Worm (Caenorhabditis elegans): ENCODE data around the gene C10C6.13.

Gene C10C6.13

DNA sequence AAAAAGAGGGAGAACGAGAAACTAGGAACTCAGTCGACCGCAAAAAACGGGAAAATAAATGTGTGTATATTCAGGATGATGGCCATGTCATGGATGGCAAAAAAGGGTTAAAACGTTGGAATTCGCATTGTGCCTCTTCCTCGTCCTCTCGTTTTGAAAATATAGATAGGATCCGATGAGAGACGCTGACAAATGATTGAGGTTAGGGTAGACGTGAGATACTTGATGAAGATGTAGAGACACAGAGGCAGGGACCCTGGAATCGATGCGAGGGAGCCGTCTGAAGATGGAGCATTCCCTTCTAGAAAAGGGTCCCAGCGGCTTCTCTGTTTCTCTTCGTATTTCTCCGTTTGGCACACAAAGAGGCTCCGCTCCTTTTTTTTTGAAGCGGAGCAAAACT, 25.4 kb upstream of the C10C6.13 start:
- peak; percentile 14 for TF ChIP-seq egl-27 (tag; optimal IDR thresholded peaks at IDR 0.05)
- TF ChIP-seq F13H6.1 (tag; optimal IDR thresholded peaks at IDR 0.05): peak; percentile 12
- no peak for TF ChIP-seq blmp-1 (tag; optimal IDR thresholded peaks at IDR 0.05; ENCODE audit: insufficient read depth)
- TF ChIP-seq crh-2 (tag; optimal IDR thresholded peaks at IDR 0.05): peak; percentile 2
- TF ChIP-seq nhr-10 (tag; optimal IDR thresholded peaks at IDR 0.05): no peak
- TF ChIP-seq C34F6.9 (tag; optimal IDR thresholded peaks at IDR 0.05): peak; percentile 24
- TF ChIP-seq peb-1 (tag; optimal IDR thresholded peaks at IDR 0.05): no peak
- no peak for TF ChIP-seq ztf-11 (tag; optimal IDR thresholded peaks at IDR 0.05)
- no peak for TF ChIP-seq elt-3 (tag; optimal IDR thresholded peaks at IDR 0.05)
- TF ChIP-seq nhr-12 (tag; optimal IDR thresholded peaks at IDR 0.05): no peak
- peak in 1 of 2 experiments; percentile 47 for TF ChIP-seq lsy-2 (tag; optimal IDR thresholded peaks at IDR 0.05)
- no peak for TF ChIP-seq lin-39 (tag; optimal IDR thresholded peaks at IDR 0.05)
- TF ChIP-seq ztf-4 (tag; optimal IDR thresholded peaks at IDR 0.05): no peak
- peak; percentile 64 for TF ChIP-seq nhr-129 (tag; optimal IDR thresholded peaks at IDR 0.05)
- TF ChIP-seq zag-1 (tag; optimal IDR thresholded peaks at IDR 0.05): peak; percentile 60
- peak; percentile 28 for TF ChIP-seq sma-9 (GFP tag; optimal IDR thresholded peaks at IDR 0.05)
- TF ChIP-seq sma-9 (tag; optimal IDR thresholded peaks at IDR 0.05): no peak
- TF ChIP-seq unc-55 (GFP tag; optimal IDR thresholded peaks at IDR 0.05): peak; percentile 65
- peak; percentile 40 for TF ChIP-seq sem-4 (tag; optimal IDR thresholded peaks at IDR 0.05)

DNA sequence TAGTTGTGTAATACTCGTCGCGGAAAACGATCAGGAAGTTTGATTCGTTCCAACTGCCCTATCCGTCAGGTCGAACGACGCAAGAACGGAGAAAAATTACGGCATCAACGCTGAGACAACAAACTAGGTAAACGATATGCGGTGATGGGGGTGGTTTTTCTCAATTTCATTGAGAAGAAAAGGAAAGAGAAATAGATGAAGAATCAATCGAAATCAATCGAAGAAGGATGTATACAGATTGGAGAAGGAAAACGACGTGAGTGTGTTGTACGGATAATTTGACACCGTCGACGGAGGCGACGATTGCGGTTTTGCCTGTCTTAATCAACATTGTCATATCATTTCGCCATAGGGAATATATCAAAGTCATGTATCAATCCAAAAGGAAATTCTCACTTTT, 24.4 kb upstream of the C10C6.13 start:
- no peak for TF ChIP-seq R02D3.7 (tag; optimal IDR thresholded peaks at IDR 0.05)
- peak; percentile 9 for TF ChIP-seq nhr-21 (tag; optimal IDR thresholded peaks at IDR 0.05)
- no peak for TF ChIP-seq alr-1 (tag; optimal IDR thresholded peaks at IDR 0.05)
- no peak for TF ChIP-seq fos-1 (tag; optimal IDR thresholded peaks at IDR 0.05)
- TF ChIP-seq ztf-4 (tag; optimal IDR thresholded peaks at IDR 0.05): no peak
- no peak for TF ChIP-seq nhr-10 (tag; optimal IDR thresholded peaks at IDR 0.05)
- TF ChIP-seq C34F6.9 (tag; optimal IDR thresholded peaks at IDR 0.05): no peak
- no peak for TF ChIP-seq lsy-2 (tag; optimal IDR thresholded peaks at IDR 0.05)
- no peak for TF ChIP-seq lin-13 (GFP tag; optimal IDR thresholded peaks at IDR 0.05)
- TF ChIP-seq unc-39 (tag; optimal IDR thresholded peaks at IDR 0.05): no peak
- TF ChIP-seq elt-3 (tag; optimal IDR thresholded peaks at IDR 0.05): no peak
- TF ChIP-seq unc-55 (GFP tag; optimal IDR thresholded peaks at IDR 0.05): no peak
- TF ChIP-seq ceh-82 (tag; optimal IDR thresholded peaks at IDR 0.05): no peak
- no peak for TF ChIP-seq ztf-11 (tag; optimal IDR thresholded peaks at IDR 0.05)
- no peak for TF ChIP-seq mbf-1 (tag; optimal IDR thresholded peaks at IDR 0.05)
- peak; percentile 5 for TF ChIP-seq sem-4 (tag; optimal IDR thresholded peaks at IDR 0.05)

DNA sequence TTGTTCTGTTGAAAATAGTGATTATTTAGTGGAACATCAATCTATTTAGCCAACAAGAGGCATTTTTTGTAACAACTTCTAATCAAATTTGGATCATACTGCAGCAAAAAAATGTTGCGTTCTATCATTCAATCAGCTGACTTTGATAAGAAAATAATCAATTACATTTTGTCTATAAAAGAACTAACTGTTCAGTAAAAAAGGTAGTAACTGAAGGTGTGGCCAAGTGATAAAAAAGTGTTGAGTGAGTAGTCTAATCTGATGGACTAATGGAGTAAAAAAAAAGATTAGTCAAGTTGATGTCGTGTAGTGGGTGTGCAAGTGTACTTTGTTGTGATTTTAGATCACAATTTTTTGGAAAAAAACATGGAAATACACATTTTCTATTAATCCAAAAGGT, 22.8 kb upstream of the C10C6.13 start:
- no peak for TF ChIP-seq dmd-4 (tag; optimal IDR thresholded peaks at IDR 0.05)
- no peak for TF ChIP-seq crh-2 (tag; optimal IDR thresholded peaks at IDR 0.05)
- no peak for TF ChIP-seq gmeb-1 (tag; optimal IDR thresholded peaks at IDR 0.05)
- TF ChIP-seq blmp-1 (tag; optimal IDR thresholded peaks at IDR 0.05; ENCODE audit: insufficient read depth): no peak
- TF ChIP-seq F13H6.1 (tag; optimal IDR thresholded peaks at IDR 0.05): no peak
- no peak for TF ChIP-seq nhr-129 (tag; optimal IDR thresholded peaks at IDR 0.05)
- TF ChIP-seq unc-39 (tag; optimal IDR thresholded peaks at IDR 0.05): no peak
- TF ChIP-seq lin-11 (tag; optimal IDR thresholded peaks at IDR 0.05): no peak
- TF ChIP-seq skn-1 (tag; optimal IDR thresholded peaks at IDR 0.05): no peak
- TF ChIP-seq lsy-2 (tag; optimal IDR thresholded peaks at IDR 0.05): no peak
- no peak for TF ChIP-seq ztf-1 (GFP tag; conservative IDR thresholded peaks at IDR 0.05)
- no peak for TF ChIP-seq mdl-1 (tag; optimal IDR thresholded peaks at IDR 0.05)
- no peak for TF ChIP-seq elt-3 (tag; optimal IDR thresholded peaks at IDR 0.05)
- TF ChIP-seq nhr-77 (tag; optimal IDR thresholded peaks at IDR 0.05): no peak

DNA sequence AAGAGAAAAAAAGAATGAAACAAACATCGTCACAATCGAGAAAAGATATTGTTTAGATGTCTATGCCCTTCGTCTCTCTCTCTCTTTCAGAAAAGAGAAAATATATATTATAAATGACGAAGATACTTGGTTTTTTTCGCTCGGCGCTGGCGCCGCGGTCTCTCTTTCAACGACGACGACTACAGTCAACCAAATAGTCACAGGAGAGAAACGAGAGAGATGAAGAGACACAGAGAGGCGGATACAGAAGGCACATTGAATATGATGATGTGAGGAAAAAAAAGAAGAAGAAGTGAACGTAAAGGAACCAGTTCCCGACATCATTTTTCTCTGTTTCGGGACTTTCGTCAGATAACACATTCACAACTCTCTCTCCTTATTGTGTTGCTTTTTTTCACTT, 21.9 kb upstream of the C10C6.13 start:
- TF ChIP-seq zag-1 (tag; optimal IDR thresholded peaks at IDR 0.05) (no peak), nhr-11 (tag; optimal IDR thresholded peaks at IDR 0.05) (no peak), ama-1 (optimal IDR thresholded peaks at IDR 0.05) (no peak), ceh-16 (tag; optimal IDR thresholded peaks at IDR 0.05) (no peak), mab-5 (tag; optimal IDR thresholded peaks at IDR 0.05) (no peak), Y55F3AM.14 (GFP tag; optimal IDR thresholded peaks at IDR 0.05) (peak; percentile 41), nhr-25 (tag; optimal IDR thresholded peaks at IDR 0.05) (peak; percentile 78), ztf-11 (tag; optimal IDR thresholded peaks at IDR 0.05) (no peak), lin-39 (tag; optimal IDR thresholded peaks at IDR 0.05) (no peak), mbf-1 (tag; optimal IDR thresholded peaks at IDR 0.05) (no peak), ztf-1 (GFP tag; conservative IDR thresholded peaks at IDR 0.05) (no peak), sma-9 (GFP tag; optimal IDR thresholded peaks at IDR 0.05) (peak; percentile 32), sma-9 (tag; optimal IDR thresholded peaks at IDR 0.05) (no peak), F13H6.1 (tag; optimal IDR thresholded peaks at IDR 0.05) (no peak), blmp-1 (tag; optimal IDR thresholded peaks at IDR 0.05; ENCODE audit: insufficient read depth) (peak; percentile 77), crh-2 (tag; optimal IDR thresholded peaks at IDR 0.05) (no peak), nhr-10 (tag; optimal IDR thresholded peaks at IDR 0.05) (no peak), gmeb-1 (tag; optimal IDR thresholded peaks at IDR 0.05) (no peak), elt-3 (tag; optimal IDR thresholded peaks at IDR 0.05) (no peak), elt-1 (tag; optimal IDR thresholded peaks at IDR 0.05) (no peak), alr-1 (tag; optimal IDR thresholded peaks at IDR 0.05) (no peak), fos-1 (tag; optimal IDR thresholded peaks at IDR 0.05) (peak; percentile 56), snpc-4 (tag; optimal IDR thresholded peaks at IDR 0.05) (no peak), skn-1 (tag; optimal IDR thresholded peaks at IDR 0.05) (no peak), sma-3 (GFP tag; optimal IDR thresholded peaks at IDR 0.05) (peak; percentile 70), lin-11 (tag; optimal IDR thresholded peaks at IDR 0.05) (no peak), C34F6.9 (tag; optimal IDR thresholded peaks at IDR 0.05) (no peak), ZK546.5 (tag; optimal IDR thresholded peaks at IDR 0.05) (no peak), unc-55 (GFP tag; optimal IDR thresholded peaks at IDR 0.05) (no peak), nhr-77 (tag; optimal IDR thresholded peaks at IDR 0.05) (no peak), nhr-23 (tag; optimal IDR thresholded peaks at IDR 0.05) (no peak), lsy-2 (tag; optimal IDR thresholded peaks at IDR 0.05) (no peak), nhr-129 (tag; optimal IDR thresholded peaks at IDR 0.05) (peak; percentile 11)

Measured in whole organism, L2 larva.